Fruit fly (Drosophila melanogaster) whole organism, wandering third instar larva: ENCODE data around the gene CG43145.

Experiments
- Abd-B ChIP-seq: fragments of >200 bp; optimal IDR thresholded peaks from 2 replicates; lab custom pipeline; 2017; ENCODE audit warnings: missing biosample characterization, missing genetic modification characterization
- CG32264 ChIP-seq: fragments of 200-800 bp; sonication (Bioruptor generic); optimal IDR thresholded peaks from 2 replicates; lab custom pipeline; 2016; ENCODE audit warnings: missing biosample characterization, missing genetic modification characterization
- CG9705 ChIP-seq: fragments of 200-800 bp; sonication (Bioruptor generic); optimal IDR thresholded peaks from 2 replicates; lab custom pipeline; 2018; ENCODE audit warnings: missing biosample characterization, mild to moderate bottlenecking, missing genetic modification characterization
- HLH106 ChIP-seq: fragments of 200-800 bp; optimal IDR thresholded peaks from 3 replicates; lab custom pipeline; 2019; ENCODE audit warnings: missing biosample characterization, mild to moderate bottlenecking, missing genetic modification characterization, moderate library complexity
- Hnf4 ChIP-seq: fragments of 200-800 bp; sonication (Bioruptor generic); optimal IDR thresholded peaks from 2 replicates; lab custom pipeline; 2016; ENCODE audit warnings: missing biosample characterization, mild to moderate bottlenecking, missing genetic modification characterization
- Mio ChIP-seq: sonication (Bioruptor generic); optimal IDR thresholded peaks from 2 replicates; lab custom pipeline; 2016; ENCODE audit warnings: missing biosample characterization, missing genetic modification characterization
- Myc ChIP-seq: fragments of >200 bp; optimal IDR thresholded peaks from 2 replicates; lab custom pipeline; 2017
- Vsx2 ChIP-seq: fragments of 200-300, 225-300 bp; sonication (Bioruptor generic); optimal IDR thresholded peaks from 2 replicates; lab custom pipeline; 2018; ENCODE audit warnings: missing biosample characterization, missing genetic modification characterization; ENCODE audit not compliant: partially characterized antibody
- brk ChIP-seq: fragments of 200-800 bp; sonication (Bioruptor generic); optimal IDR thresholded peaks from 2 replicates; lab custom pipeline; 2016; ENCODE audit warnings: missing biosample characterization, mild to moderate bottlenecking, missing genetic modification characterization
- dsf ChIP-seq: sonication (Bioruptor generic); optimal IDR thresholded peaks from 2 replicates; lab custom pipeline; 2016; ENCODE audit warnings: missing biosample characterization, missing genetic modification characterization, borderline replicate concordance
- ey ChIP-seq: fragments of 200-800 bp; sonication (Bioruptor generic); optimal IDR thresholded peaks from 2 replicates; lab custom pipeline; 2016; ENCODE audit warnings: missing biosample characterization, missing genetic modification characterization
- foxo ChIP-seq, 2 experiments: fragments of 200-800 bp; sonication (Bioruptor generic); optimal IDR thresholded peaks; 2 replicates in 1 of 2; 3 replicates in 1 of 2; lab custom pipeline; 2016 to 2017; ENCODE audit warnings: missing biosample characterization in 2 of 2, missing genetic modification characterization in 2 of 2
- h ChIP-seq: fragments of 200-800 bp; sonication (Bioruptor generic); optimal IDR thresholded peaks from 3 replicates; lab custom pipeline; 2016; ENCODE audit warnings: missing biosample characterization, mild to moderate bottlenecking, missing genetic modification characterization
- jim ChIP-seq: fragments of 175-275, 200-325 bp; sonication (Bioruptor generic); optimal IDR thresholded peaks from 2 replicates; lab custom pipeline; 2016; ENCODE audit warnings: missing biosample characterization, mild to moderate bottlenecking, missing genetic modification characterization
- lola ChIP-seq: fragments of >200 bp; optimal IDR thresholded peaks from 2 replicates; lab custom pipeline; 2017; ENCODE audit warnings: missing biosample characterization, missing genetic modification characterization
- psq ChIP-seq: fragments of 200-800 bp; sonication (Bioruptor generic); optimal IDR thresholded peaks from 3 replicates; lab custom pipeline; 2017; ENCODE audit warnings: missing biosample characterization, mild to moderate bottlenecking, missing genetic modification characterization, moderate library complexity
- rgr ChIP-seq: fragments of 200-800 bp; sonication (Bioruptor generic); optimal IDR thresholded peaks from 3 replicates; lab custom pipeline; 2016; ENCODE audit warnings: missing biosample characterization, mild to moderate bottlenecking, missing genetic modification characterization

Gene CG43145

dm6 chr2L:3737682-3738081, 36.1 kb downstream of the CG43145 start:
- TF ChIP-seq h (GFP tag; lab: Kevin White, UChicago) (no peak), psq (GFP tag; lab: Kevin White, UChicago) (no peak), ey (GFP tag; lab: Kevin White, UChicago) (no peak), Abd-B (GFP tag; lab: Kevin White, UChicago) (no peak), Hnf4 (GFP tag; lab: Kevin White, UChicago) (no peak), Vsx2 (GFP tag; lab: Kevin White, UChicago) (no peak), dsf (no peak), CG9705 (GFP tag; lab: Kevin White, UChicago) (no peak), brk (GFP tag; lab: Kevin White, UChicago) (no peak), rgr (no peak)

dm6 chr2L:3740443-3740842, 38.8 kb downstream of the CG43145 start:
- TF ChIP-seq h (GFP tag; lab: Kevin White, UChicago): no peak
- no peak for TF ChIP-seq CG32264 (GFP tag; lab: Kevin White, UChicago)
- TF ChIP-seq lola (GFP tag; lab: Kevin White, UChicago): no peak
- no peak for TF ChIP-seq Mio (GFP tag; lab: Kevin White, UChicago)
- no peak for TF ChIP-seq jim
- TF ChIP-seq HLH106: no peak
- no peak for TF ChIP-seq ey (GFP tag; lab: Kevin White, UChicago)
- TF ChIP-seq foxo (GFP tag; optimal IDR thresholded peaks at IDR 0.05; lab: Kevin White, UChicago): no peak
- no peak for TF ChIP-seq Vsx2 (GFP tag; lab: Kevin White, UChicago)

dm6 chr2L:3748691-3749090, 47.1 kb downstream of the CG43145 start:
- TF ChIP-seq rgr (peak; percentile 16), h (GFP tag; lab: Kevin White, UChicago) (peak; percentile 3), Myc (lab: Kevin White, UChicago) (peak; percentile 31), jim (no peak)
- TF ChIP-seq, all 38 proteins: peak for 3
